Fruit fly (Drosophila melanogaster) whole organism, embryonic: Measurements from ENCODE around the gene CG5861.
A peak's percentile ranks its signal among the peaks of the same experiment; 100 is the strongest.

ENCODE experiments used
- CG10274 ChIP-seq: fragments of 200-800 bp; sonication (Bioruptor generic); optimal IDR thresholded peaks from 3 replicates; lab custom pipeline; 2017; ENCODE audit warnings: missing biosample characterization, mild to moderate bottlenecking, missing genetic modification characterization
- CG11560 ChIP-seq: fragments of 200-800 bp; sonication (Bioruptor generic); IDR thresholded peaks from 3 replicates; pipeline ENCODE4 v1.3.6; 2022; ENCODE audit warnings: missing biosample characterization, missing genetic modification characterization
- CG12071 ChIP-seq: fragments of 200-800 bp; sonication (Bioruptor generic); optimal IDR thresholded peaks from 3 replicates; lab custom pipeline; 2018; ENCODE audit warnings: missing biosample characterization, mild to moderate bottlenecking, missing genetic modification characterization
- CG12104 ChIP-seq: fragments of 200-800 bp; sonication (Bioruptor generic); optimal IDR thresholded peaks from 3 replicates; lab custom pipeline; 2016; ENCODE audit warnings: missing biosample characterization, missing genetic modification characterization
- CG12236 ChIP-seq: fragments of 200-800 bp; sonication (Bioruptor generic); optimal IDR thresholded peaks from 2 replicates; lab custom pipeline; 2016; ENCODE audit warnings: missing biosample characterization, missing genetic modification characterization
- CG12391 ChIP-seq: fragments of 200-800 bp; sonication (Bioruptor generic); optimal IDR thresholded peaks from 3 replicates; lab custom pipeline; 2018; ENCODE audit warnings: missing biosample characterization, mild to moderate bottlenecking, missing genetic modification characterization, moderate library complexity
- CG12769 ChIP-seq: fragments of 200-800 bp; sonication (Bioruptor generic); optimal IDR thresholded peaks from 2 replicates; lab custom pipeline; 2019; ENCODE audit warnings: missing biosample characterization, mild to moderate bottlenecking, missing genetic modification characterization, moderate library complexity
- CG14014 ChIP-seq: fragments of 200-800 bp; sonication (Bioruptor generic); IDR thresholded peaks from 2 replicates; pipeline ENCODE4 v1.3.6; 2022; ENCODE audit warnings: missing biosample characterization, missing genetic modification characterization
- CG17359 ChIP-seq: fragments of 200-800 bp; sonication (Bioruptor generic); optimal IDR thresholded peaks from 3 replicates; lab custom pipeline; 2018; ENCODE audit warnings: missing biosample characterization, mild to moderate bottlenecking, missing genetic modification characterization, moderate library complexity
- CG30020 ChIP-seq: fragments of 200-800 bp; optimal IDR thresholded peaks from 2 replicates; lab custom pipeline; 2019; ENCODE audit warnings: missing biosample characterization, mild to moderate bottlenecking, missing genetic modification characterization, moderate library complexity
- CG31441 ChIP-seq: fragments of 200-800 bp; sonication (Bioruptor generic); IDR thresholded peaks from 2 replicates; pipeline ENCODE4 v1.3.6; 2022; ENCODE audit warnings: missing biosample characterization, missing genetic modification characterization
- CG3281 ChIP-seq: fragments of 200-800 bp; sonication (Bioruptor generic); optimal IDR thresholded peaks from 3 replicates; lab custom pipeline; 2017; ENCODE audit warnings: missing biosample characterization, mild to moderate bottlenecking, missing genetic modification characterization
- CG4282 ChIP-seq: fragments of 200-800 bp; sonication (Bioruptor generic); optimal IDR thresholded peaks from 2 replicates; lab custom pipeline; 2016; ENCODE audit warnings: missing biosample characterization, missing genetic modification characterization
- CG43689 ChIP-seq: fragments of 200-800 bp; sonication (Bioruptor generic); IDR thresholded peaks from 2 replicates; pipeline ENCODE4 v1.3.6; 2022; ENCODE audit warnings: missing biosample characterization, missing genetic modification characterization
- CG4404 ChIP-seq: fragments of 200-800 bp; sonication (Bioruptor generic); IDR thresholded peaks from 2 replicates; pipeline ENCODE4 v1.3.6; 2022; ENCODE audit warnings: missing biosample characterization, missing genetic modification characterization
- CG6854 ChIP-seq: fragments of 200-800 bp; sonication (Bioruptor generic); optimal IDR thresholded peaks from 3 replicates; lab custom pipeline; 2017; ENCODE audit warnings: missing biosample characterization, mild to moderate bottlenecking, missing genetic modification characterization
- CG7745 ChIP-seq: fragments of 200-800 bp; sonication (Bioruptor generic); optimal IDR thresholded peaks from 2 replicates; lab custom pipeline; 2018; ENCODE audit warnings: missing biosample characterization, mild to moderate bottlenecking, missing genetic modification characterization, moderate library complexity
- Dek ChIP-seq: fragments of 200-800 bp; sonication (Bioruptor generic); optimal IDR thresholded peaks from 3 replicates; lab custom pipeline; 2019; ENCODE audit warnings: missing biosample characterization, mild to moderate bottlenecking, missing genetic modification characterization, moderate library complexity
- Drgx ChIP-seq: fragments of 200-800 bp; sonication (Bioruptor generic); IDR thresholded peaks from 2 replicates; pipeline ENCODE4 v1.3.6; 2022; ENCODE audit warnings: missing biosample characterization, missing genetic modification characterization
- E2f1 ChIP-seq: fragments of 200-800 bp; sonication (Bioruptor generic); IDR thresholded peaks from 2 replicates; pipeline ENCODE4 v1.3.6; 2022; ENCODE audit warnings: missing biosample characterization, missing genetic modification characterization
- Gsc ChIP-seq: fragments of 200-800 bp; sonication (Bioruptor generic); IDR thresholded peaks from 2 replicates; pipeline ENCODE4 v1.3.6; 2022; ENCODE audit warnings: missing biosample characterization, missing genetic modification characterization
- H2.0 ChIP-seq: fragments of 200-800 bp; sonication (Bioruptor generic); IDR thresholded peaks from 2 replicates; pipeline ENCODE4 v1.3.6; 2022; ENCODE audit warnings: missing biosample characterization, missing genetic modification characterization
- HHEX ChIP-seq: fragments of 200-800 bp; sonication (Bioruptor generic); optimal IDR thresholded peaks from 3 replicates; lab custom pipeline; 2017; ENCODE audit warnings: missing biosample characterization, mild to moderate bottlenecking, missing genetic modification characterization, missing genetic modification reagents
- Hsf ChIP-seq: fragments of 200-800 bp; sonication (Bioruptor generic); optimal IDR thresholded peaks from 3 replicates; lab custom pipeline; 2016; ENCODE audit warnings: missing biosample characterization, missing genetic modification characterization
- Neu2 ChIP-seq: fragments of 200-800 bp; sonication (Bioruptor generic); optimal IDR thresholded peaks from 3 replicates; lab custom pipeline; 2016; ENCODE audit warnings: missing biosample characterization, missing genetic modification characterization, borderline replicate concordance
- Sry-β ChIP-seq: fragments of 200-800 bp; sonication (Bioruptor generic); optimal IDR thresholded peaks from 2 replicates; lab custom pipeline; 2018; ENCODE audit warnings: missing biosample characterization, mild to moderate bottlenecking, missing genetic modification characterization, moderate library complexity
- Stat92E ChIP-seq, 3 experiments: fragments of >200 bp in 2 of 3; fragments of 200-800 bp in 1 of 3; sonication (Bioruptor generic) in 1 of 3; optimal IDR thresholded peaks; 2 replicates each; lab custom pipeline; 2017 to 2019; ENCODE audit warnings: missing biosample characterization in 3 of 3, missing genetic modification characterization in 3 of 3, mild to moderate bottlenecking in 1 of 3, moderate library complexity in 1 of 3
- ase ChIP-seq: fragments of 200-800 bp; sonication (Bioruptor generic); IDR thresholded peaks from 3 replicates; pipeline ENCODE4 v1.3.6; 2022; ENCODE audit warnings: missing biosample characterization, missing genetic modification characterization
- ato ChIP-seq: fragments of 200-800 bp; sonication (Bioruptor generic); IDR thresholded peaks from 2 replicates; pipeline ENCODE4 v1.3.6; 2022; ENCODE audit warnings: missing biosample characterization, missing genetic modification characterization; ENCODE audit not compliant: partially characterized antibody
- bcd ChIP-seq: fragments of 200-800 bp; sonication (Bioruptor generic); optimal IDR thresholded peaks from 2 replicates; lab custom pipeline; 2017; ENCODE audit warnings: missing biosample characterization, mild to moderate bottlenecking, missing genetic modification characterization
- cas ChIP-seq: fragments of 200-800 bp; sonication (Bioruptor generic); IDR thresholded peaks from 2 replicates; pipeline ENCODE4 v1.3.6; 2022; ENCODE audit warnings: missing biosample characterization, missing genetic modification characterization
- caup ChIP-seq: fragments of 200-800 bp; sonication (Bioruptor generic); optimal IDR thresholded peaks from 3 replicates; lab custom pipeline; 2017; ENCODE audit warnings: missing biosample characterization, mild to moderate bottlenecking, missing genetic modification characterization, moderate library complexity; ENCODE audit not compliant: severe bottlenecking
- crp ChIP-seq, 2 experiments: fragments of 200-800 bp; sonication (Bioruptor generic); optimal IDR thresholded peaks; 2 replicates in 1 of 2; 3 replicates in 1 of 2; lab custom pipeline; 2017; ENCODE audit warnings: missing biosample characterization in 2 of 2, missing genetic modification characterization in 2 of 2, mild to moderate bottlenecking in 1 of 2, moderate library complexity in 1 of 2
- dimm ChIP-seq: fragments of 200-800 bp; sonication (Bioruptor generic); IDR thresholded peaks from 2 replicates; pipeline ENCODE4 v1.3.6; 2022; ENCODE audit warnings: missing biosample characterization, missing genetic modification characterization
- dmrt11E ChIP-seq: fragments of 200-800 bp; sonication (Bioruptor generic); optimal IDR thresholded peaks from 3 replicates; lab custom pipeline; 2018; ENCODE audit warnings: missing biosample characterization, mild to moderate bottlenecking, missing genetic modification characterization, moderate library complexity
- eyg ChIP-seq: fragments of 200-800 bp; sonication (Bioruptor generic); optimal IDR thresholded peaks from 3 replicates; lab custom pipeline; 2016; ENCODE audit warnings: missing biosample characterization, missing genetic modification characterization
- fd102C ChIP-seq: fragments of 200-800 bp; sonication (Bioruptor generic); optimal IDR thresholded peaks from 2 replicates; lab custom pipeline; 2018; ENCODE audit warnings: missing biosample characterization, mild to moderate bottlenecking, missing genetic modification characterization, moderate library complexity
- fru ChIP-seq: fragments of >200 bp; optimal IDR thresholded peaks from 2 replicates; lab custom pipeline; 2017
- grau ChIP-seq: fragments of 200-800 bp; optimal IDR thresholded peaks from 3 replicates; lab custom pipeline; 2019; ENCODE audit warnings: missing biosample characterization, mild to moderate bottlenecking, missing genetic modification characterization, moderate library complexity
- grn ChIP-seq: fragments of 200-800 bp; sonication (Bioruptor generic); optimal IDR thresholded peaks from 3 replicates; lab custom pipeline; 2017; ENCODE audit warnings: missing biosample characterization, missing genetic modification characterization
- ham ChIP-seq: fragments of 200-800 bp; sonication (Bioruptor generic); IDR thresholded peaks from 2 replicates; pipeline ENCODE4 v1.3.6; 2022; ENCODE audit warnings: missing biosample characterization, missing genetic modification characterization
- odd ChIP-seq: fragments of 200-800 bp; sonication (Bioruptor generic); optimal IDR thresholded peaks from 2 replicates; lab custom pipeline; 2017; ENCODE audit warnings: missing biosample characterization, mild to moderate bottlenecking, missing genetic modification characterization
- onecut ChIP-seq: fragments of 200-800 bp; sonication (Bioruptor generic); IDR thresholded peaks from 2 replicates; pipeline ENCODE4 v1.3.6; 2022; ENCODE audit warnings: missing biosample characterization, missing genetic modification characterization
- pita ChIP-seq: fragments of 200-800 bp; sonication (Bioruptor generic); optimal IDR thresholded peaks from 2 replicates; lab custom pipeline; 2017; ENCODE audit warnings: missing biosample characterization, mild to moderate bottlenecking, missing genetic modification characterization
- stc ChIP-seq: fragments of 200-800 bp; sonication (Bioruptor generic); IDR thresholded peaks from 2 replicates; pipeline ENCODE4 v1.3.6; 2022; ENCODE audit warnings: missing biosample characterization, missing genetic modification characterization
- sug ChIP-seq: fragments of 200-800 bp; optimal IDR thresholded peaks from 2 replicates; lab custom pipeline; 2019; ENCODE audit warnings: missing biosample characterization, mild to moderate bottlenecking, missing genetic modification characterization, moderate library complexity
- ttk ChIP-seq: fragments of 200-800 bp; sonication (Bioruptor generic); IDR thresholded peaks from 2 replicates; pipeline ENCODE4 v2.1.2; 2022; ENCODE audit warnings: missing biosample characterization, missing genetic modification characterization
- tx ChIP-seq: fragments of 200-800 bp; sonication (Bioruptor generic); optimal IDR thresholded peaks from 2 replicates; lab custom pipeline; 2016; ENCODE audit warnings: missing biosample characterization, missing genetic modification characterization
- z ChIP-seq: fragments of 200-800 bp; sonication (Bioruptor generic); IDR thresholded peaks from 3 replicates; pipeline ENCODE4 v1.3.6; 2022; ENCODE audit warnings: missing biosample characterization, missing genetic modification characterization

Gene CG5861

dm6 chr2L:16325515-16326257 is 18.6 kb upstream of the CG5861 start, which contains the start of gene cact (continued):
- TF ChIP-seq stc (GFP tag; lab: Robert Waterston, UW) (peak; percentile 88), CG10274 (GFP tag; lab: Kevin White, UChicago) (peak; percentile 4), fru (lab: Kevin White, UChicago) (no peak), Sry-β (GFP tag; lab: Kevin White, UChicago) (peak; percentile 47), Gsc (GFP tag; lab: Robert Waterston, UW) (no peak), CG12071 (GFP tag; lab: Kevin White, UChicago) (peak; percentile 68), crp (GFP tag; optimal IDR thresholded peaks at IDR 0.05; lab: Kevin White, UChicago) (peak; percentile 18 to 72), E2f1 (GFP tag; lab: Robert Waterston, UW) (peak; percentile 89), eyg (GFP tag; lab: Kevin White, UChicago) (peak; percentile 89), grau (tag; lab: Kevin White, UChicago) (peak; percentile 93), CG12769 (peak; percentile 40), tx (GFP tag; lab: Kevin White, UChicago) (peak; percentile 95), CG31441 (GFP tag; lab: Robert Waterston, UW) (peak; percentile 87), dmrt11E (peak; percentile 94), CG11560 (peak; percentile 70; the same call in 2 of the 3 replicates), Dek (tag; lab: Kevin White, UChicago) (peak; percentile 92), CG17359 (tag; lab: Kevin White, UChicago) (peak; percentile 94), grn (peak; percentile 77), dimm (no peak), CG12104 (GFP tag; lab: Kevin White, UChicago) (peak; percentile 91), ase (GFP tag; lab: Robert Waterston, UW) (peak; percentile 89), CG4404 (GFP tag; lab: Robert Waterston, UW) (peak; percentile 80), caup (GFP tag; lab: Kevin White, UChicago) (peak; percentile 89), CG43689 (GFP tag; lab: Robert Waterston, UW) (no peak; the same call in none of the 2 replicates), sug (tag; lab: Kevin White, UChicago) (peak; percentile 88), Neu2 (GFP tag; lab: Kevin White, UChicago) (peak; percentile 60), CG6854 (peak; percentile 87), CG12236 (GFP tag; lab: Kevin White, UChicago) (peak; percentile 92), CG14014 (GFP tag; lab: Robert Waterston, UW) (peak; percentile 85), odd (GFP tag; lab: Kevin White, UChicago) (peak; percentile 72), Stat92E (GFP tag; optimal IDR thresholded peaks at IDR 0.05; lab: Kevin White, UChicago) (peak in 1 of 3 experiments; percentile 75), CG30020 (peak; percentile 98), Drgx (GFP tag; lab: Robert Waterston, UW) (peak; percentile 91), bcd (GFP tag; lab: Kevin White, UChicago) (peak; percentile 92), ttk (GFP tag; lab: Robert Waterston, UW) (peak; percentile 87), HHEX (GFP tag; lab: Kevin White, UChicago) (peak; percentile 89), CG4282 (GFP tag; lab: Kevin White, UChicago) (peak; percentile 79), ham (GFP tag; lab: Robert Waterston, UW) (peak; percentile 65; the same call in 1 of the 2 replicates), ato (GFP tag; lab: Robert Waterston, UW) (no peak), onecut (GFP tag; lab: Robert Waterston, UW) (peak; percentile 66), CG12391 (tag; lab: Kevin White, UChicago) (peak; percentile 97), cas (GFP tag; lab: Robert Waterston, UW) (peak; percentile 45; the same call in 1 of the 2 replicates), Hsf (GFP tag; lab: Kevin White, UChicago) (peak; percentile 95), CG3281 (GFP tag; lab: Kevin White, UChicago) (peak; percentile 89), CG7745 (tag; lab: Kevin White, UChicago) (peak; percentile 15), H2.0 (GFP tag; lab: Robert Waterston, UW) (peak; percentile 88), pita (no peak), fd102C (GFP tag; lab: Kevin White, UChicago) (peak; percentile 49), z (0 out of 3 replicates have a peak, but pooled peaks have one; percentile 14)
